Fruit fly (Drosophila melanogaster) whole organism, wandering third instar larva: Measurements from ENCODE around the gene CG11403.

ENCODE experiments used
- OdsH ChIP-seq: fragments of 200-800 bp; sonication (Bioruptor generic); optimal IDR thresholded peaks from 2 replicates; lab custom pipeline; 2016; ENCODE audit warnings: missing biosample characterization, mild to moderate bottlenecking, missing genetic modification characterization
- br ChIP-seq: fragments of 200-800 bp; sonication (Bioruptor generic); optimal IDR thresholded peaks from 2 replicates; lab custom pipeline; 2016; ENCODE audit warnings: missing biosample characterization, missing genetic modification characterization
- foxo ChIP-seq, 2 experiments: fragments of 200-800 bp; sonication (Bioruptor generic); optimal IDR thresholded peaks; 2 replicates in 1 of 2; 3 replicates in 1 of 2; lab custom pipeline; 2016 to 2017; ENCODE audit warnings: missing biosample characterization in 2 of 2, missing genetic modification characterization in 2 of 2
- h ChIP-seq: fragments of 200-800 bp; sonication (Bioruptor generic); optimal IDR thresholded peaks from 3 replicates; lab custom pipeline; 2016; ENCODE audit warnings: missing biosample characterization, mild to moderate bottlenecking, missing genetic modification characterization
- psq ChIP-seq: fragments of 200-800 bp; sonication (Bioruptor generic); optimal IDR thresholded peaks from 3 replicates; lab custom pipeline; 2017; ENCODE audit warnings: missing biosample characterization, mild to moderate bottlenecking, missing genetic modification characterization, moderate library complexity
- rgr ChIP-seq: fragments of 200-800 bp; sonication (Bioruptor generic); optimal IDR thresholded peaks from 3 replicates; lab custom pipeline; 2016; ENCODE audit warnings: missing biosample characterization, mild to moderate bottlenecking, missing genetic modification characterization

- peak; percentile 21 for TF ChIP-seq psq (GFP tag; lab: Kevin White, UChicago)
- TF ChIP-seq OdsH (GFP tag; lab: Kevin White, UChicago) = no peak
- TF ChIP-seq h (GFP tag; lab: Kevin White, UChicago) = no peak
- no peak for TF ChIP-seq br (GFP tag; lab: Kevin White, UChicago)
- no peak for TF ChIP-seq rgr (GFP tag; lab: Kevin White, UChicago)
- no peak for TF ChIP-seq foxo (GFP tag; optimal IDR thresholded peaks at IDR 0.05; lab: Kevin White, UChicago)
Observed at dm6 chrX:1232533-1233212, 7.0 kb downstream of the CG11403 start.
